Worm (Caenorhabditis elegans) whole organism, young adult: Measurements from ENCODE around the gene atgp-1.

Experiments
- B0261.1 ChIP-seq: sonication (generic microtip); optimal IDR thresholded peaks from 2 replicates; lab custom pipeline; 2016; ENCODE audit warnings: mild to moderate bottlenecking, missing genetic modification characterization, moderate library complexity, missing compliant biosample characterization
- B0336.3 ChIP-seq: fragments of 200-800 bp; sonication (Bioruptor generic); IDR thresholded peaks from 2 replicates; pipeline ENCODE4 v1.3.6; 2022; ENCODE audit warnings: missing genetic modification characterization, missing compliant biosample characterization
- F33H1.4 ChIP-seq: fragments of 200-800 bp; sonication (Bioruptor generic); IDR thresholded peaks from 2 replicates; pipeline ENCODE4 v1.3.6; 2022; ENCODE audit warnings: missing genetic modification reagents, missing genetic modification characterization, missing compliant biosample characterization
- F49E8.2 ChIP-seq: sonication (generic microtip); optimal IDR thresholded peaks from 3 replicates; lab custom pipeline; 2017; ENCODE audit warnings: missing genetic modification characterization, mild to moderate bottlenecking, missing compliant biosample characterization, antibody characterized with exemption, moderate library complexity; ENCODE audit not compliant: insufficient read depth
- F55B11.4 ChIP-seq: sonication (generic microtip); optimal IDR thresholded peaks from 2 replicates; lab custom pipeline; 2016; ENCODE audit warnings: missing compliant biosample characterization, missing genetic modification characterization, borderline replicate concordance; ENCODE audit not compliant: insufficient read depth
- F57A8.1 ChIP-seq: fragments of 200-800 bp; sonication (Bioruptor generic); optimal IDR thresholded peaks from 2 replicates; lab custom pipeline; 2018; ENCODE audit warnings: mild to moderate bottlenecking, missing genetic modification characterization, moderate library complexity, missing compliant biosample characterization
- Y56A3A.18 ChIP-seq: fragments of 200-800 bp; sonication (Bioruptor generic); IDR thresholded peaks from 2 replicates; pipeline ENCODE4 v1.3.6; 2022; ENCODE audit warnings: missing genetic modification reagents, missing genetic modification characterization, missing compliant biosample characterization
- Y95B8A.8 ChIP-seq: fragments of 200-800 bp; sonication (Bioruptor generic); IDR thresholded peaks from 2 replicates; pipeline ENCODE4 v1.3.6; 2022; ENCODE audit warnings: missing genetic modification reagents, missing genetic modification characterization, missing compliant biosample characterization
- ZK185.1 ChIP-seq: sonication (generic microtip); optimal IDR thresholded peaks from 2 replicates; lab custom pipeline; 2016; ENCODE audit warnings: mild to moderate bottlenecking, missing genetic modification characterization, missing compliant biosample characterization; ENCODE audit not compliant: poor library complexity, severe bottlenecking
- ama-1 ChIP-seq, 3 experiments: fragments of 150-350 bp in 1 of 3; sonication (generic microtip) in 2 of 3; optimal IDR thresholded peaks; 2 replicates each; lab custom pipeline; 2014 to 2018; ENCODE audit warnings: missing biosample characterization in 2 of 3, missing genetic modification characterization in 2 of 3, missing genetic modification reagents in 2 of 3
- aptf-2 ChIP-seq: fragments of 200-800 bp; sonication (Bioruptor generic); conservative IDR thresholded peaks from 2 replicates; pipeline ENCODE4 v1.3.6; 2022; ENCODE audit warnings: missing genetic modification reagents, missing genetic modification characterization, missing compliant biosample characterization
- cebp-1 ChIP-seq, 2 experiments: fragments of 200-800 bp in 1 of 2; sonication (Bioruptor generic) in 1 of 2; sonication (generic microtip) in 1 of 2; IDR thresholded peaks in 1 of 2; optimal IDR thresholded peaks in 1 of 2; 2 replicates each; pipeline versions ENCODE4 v1.3.6 to Lab custom; 2017 to 2022; ENCODE audit warnings: missing compliant biosample characterization in 2 of 2, missing genetic modification characterization in 2 of 2, mild to moderate bottlenecking in 1 of 2, missing genetic modification reagents in 1 of 2, moderate library complexity in 1 of 2
- cebp-2 ChIP-seq: fragments of 200-800 bp; sonication (Bioruptor generic); IDR thresholded peaks from 2 replicates; pipeline ENCODE4 v1.3.6; 2022; ENCODE audit warnings: missing genetic modification characterization, missing compliant biosample characterization
- ceh-40 ChIP-seq: fragments of 200-800 bp; sonication (Bioruptor generic); IDR thresholded peaks from 2 replicates; pipeline ENCODE4 v1.3.6; 2022; ENCODE audit warnings: missing genetic modification characterization, missing compliant biosample characterization
- ceh-58 ChIP-seq: fragments of 200-800 bp; sonication (Bioruptor generic); IDR thresholded peaks from 2 replicates; pipeline ENCODE4 v1.3.6; 2022; ENCODE audit warnings: missing genetic modification characterization, missing compliant biosample characterization
- dpl-1 ChIP-seq: fragments of 150-350 bp; optimal IDR thresholded peaks from 2 replicates; lab custom pipeline; 2014; ENCODE audit warnings: missing biosample characterization, missing genetic modification reagents, missing genetic modification characterization
- efl-1 ChIP-seq: fragments of 150-350 bp; optimal IDR thresholded peaks from 2 replicates; lab custom pipeline; 2014; ENCODE audit warnings: missing biosample characterization, missing genetic modification reagents, missing genetic modification characterization
- egl-18 ChIP-seq: fragments of 200-800 bp; sonication (Bioruptor generic); IDR thresholded peaks from 2 replicates; pipeline ENCODE4 v1.3.6; 2022; ENCODE audit warnings: missing genetic modification reagents, missing genetic modification characterization, missing compliant biosample characterization
- ekl-4 ChIP-seq: fragments of 200-800 bp; sonication (Bioruptor generic); IDR thresholded peaks from 2 replicates; pipeline ENCODE4 v1.3.6; 2022; ENCODE audit warnings: missing genetic modification reagents, missing genetic modification characterization, missing compliant biosample characterization
- ets-4 ChIP-seq: fragments of 200-800 bp; sonication (Bioruptor generic); optimal IDR thresholded peaks from 2 replicates; lab custom pipeline; 2018; ENCODE audit warnings: mild to moderate bottlenecking, missing genetic modification characterization, missing compliant biosample characterization
- gei-17 ChIP-seq: fragments of 200-800 bp; sonication (Bioruptor generic); optimal IDR thresholded peaks from 2 replicates; lab custom pipeline; 2018; ENCODE audit warnings: mild to moderate bottlenecking, missing genetic modification characterization, missing compliant biosample characterization
- hlh-12 ChIP-seq: sonication (generic microtip); optimal IDR thresholded peaks from 2 replicates; lab custom pipeline; 2016; ENCODE audit warnings: missing genetic modification characterization, missing compliant biosample characterization
- hmg-1.2 ChIP-seq: fragments of 200-800 bp; sonication (Bioruptor generic); IDR thresholded peaks from 2 replicates; pipeline ENCODE4 v1.3.6; 2022; ENCODE audit warnings: missing genetic modification reagents, missing genetic modification characterization, missing compliant biosample characterization
- lin-35 ChIP-seq, 3 experiments: fragments of 150-350 bp in 2 of 3; sonication (generic microtip) in 1 of 3; optimal IDR thresholded peaks; 2 replicates each; lab custom pipeline; 2014 to 2018; ENCODE audit warnings: missing biosample characterization in 3 of 3, missing genetic modification characterization in 3 of 3, missing genetic modification reagents in 3 of 3
- lin-54 ChIP-seq: fragments of 200-800 bp; sonication (Bioruptor generic); optimal IDR thresholded peaks from 2 replicates; lab custom pipeline; 2018; ENCODE audit warnings: mild to moderate bottlenecking, missing genetic modification characterization, missing compliant biosample characterization
- lir-1 ChIP-seq: fragments of 200-800 bp; sonication (Bioruptor generic); conservative IDR thresholded peaks from 2 replicates; pipeline ENCODE4 v1.3.6; 2022; ENCODE audit warnings: missing genetic modification reagents, missing genetic modification characterization, missing compliant biosample characterization
- lsl-1 ChIP-seq: fragments of 200-800 bp; sonication (Bioruptor generic); optimal IDR thresholded peaks from 2 replicates; lab custom pipeline; 2018; ENCODE audit warnings: mild to moderate bottlenecking, missing genetic modification characterization, moderate library complexity, missing compliant biosample characterization
- madf-10 ChIP-seq: sonication (generic microtip); optimal IDR thresholded peaks from 2 replicates; lab custom pipeline; 2016; ENCODE audit warnings: mild to moderate bottlenecking, missing genetic modification characterization, missing compliant biosample characterization
- madf-3 ChIP-seq: fragments of 200-800 bp; sonication (Bioruptor generic); IDR thresholded peaks from 2 replicates; pipeline ENCODE4 v1.3.6; 2022; ENCODE audit warnings: missing genetic modification reagents, missing genetic modification characterization, missing compliant biosample characterization
- mcd-1 ChIP-seq: fragments of 200-800 bp; sonication (Bioruptor generic); IDR thresholded peaks from 2 replicates; pipeline ENCODE4 v1.3.6; 2022; ENCODE audit warnings: missing genetic modification reagents, missing genetic modification characterization, missing compliant biosample characterization
- mes-4 ChIP-seq: sonication (generic microtip); optimal IDR thresholded peaks from 2 replicates; lab custom pipeline; 2016; ENCODE audit warnings: missing genotype, missing genetic modification characterization, missing compliant biosample characterization
- nfya-1 ChIP-seq: sonication (generic microtip); optimal IDR thresholded peaks from 2 replicates; lab custom pipeline; 2017; ENCODE audit warnings: antibody characterized with exemption, missing compliant biosample characterization, missing genetic modification characterization, borderline replicate concordance; ENCODE audit not compliant: insufficient read depth
- nfyb-1 ChIP-seq: fragments of 200-800 bp; sonication (Bioruptor generic); IDR thresholded peaks from 2 replicates; pipeline ENCODE4 v1.3.6; 2022; ENCODE audit warnings: missing genetic modification reagents, missing genetic modification characterization, missing compliant biosample characterization
- nhr-120 ChIP-seq: fragments of 200-800 bp; sonication (Bioruptor generic); IDR thresholded peaks from 2 replicates; pipeline ENCODE4 v1.3.6; 2022; ENCODE audit warnings: missing genetic modification characterization, missing compliant biosample characterization
- nhr-80 ChIP-seq: sonication (generic microtip); optimal IDR thresholded peaks from 2 replicates; lab custom pipeline; 2016; ENCODE audit warnings: missing genetic modification characterization, missing compliant biosample characterization
- rcor-1 ChIP-seq: fragments of 200-800 bp; sonication (Bioruptor generic); IDR thresholded peaks from 2 replicates; pipeline ENCODE4 v1.3.6; 2022; ENCODE audit warnings: missing genetic modification reagents, missing genetic modification characterization, missing compliant biosample characterization
- snpc-4 ChIP-seq, 5 experiments: fragments of 150-350 bp in 1 of 5; sonication (generic microtip) in 4 of 5; optimal IDR thresholded peaks; 2 replicates each; lab custom pipeline; 2014 to 2018; ENCODE audit warnings: missing genetic modification characterization in 5 of 5, missing biosample characterization in 3 of 5, antibody characterized with exemption in 2 of 5, mild to moderate bottlenecking in 2 of 5, missing compliant biosample characterization in 2 of 5, missing genotype in 2 of 5, moderate library complexity in 2 of 5, missing genetic modification reagents in 1 of 5
- tbx-9 ChIP-seq: sonication (generic microtip); optimal IDR thresholded peaks from 2 replicates; lab custom pipeline; 2016; ENCODE audit warnings: borderline replicate concordance, missing genetic modification characterization, inconsistent platforms, missing compliant biosample characterization
- tlf-1 ChIP-seq: fragments of 200-800 bp; sonication (Bioruptor generic); optimal IDR thresholded peaks from 2 replicates; lab custom pipeline; 2018; ENCODE audit warnings: mild to moderate bottlenecking, missing genetic modification characterization, missing compliant biosample characterization
- unc-130 ChIP-seq: sonication (generic microtip); optimal IDR thresholded peaks from 2 replicates; lab custom pipeline; 2016; ENCODE audit warnings: missing genetic modification reagents, missing genetic modification characterization, missing compliant biosample characterization
- xnd-1 ChIP-seq: sonication (generic microtip); optimal IDR thresholded peaks from 2 replicates; lab custom pipeline; 2016; ENCODE audit warnings: missing genotype, missing genetic modification reagents, missing genetic modification characterization, missing compliant biosample characterization
- ztf-25 ChIP-seq: fragments of 200-800 bp; sonication (Bioruptor generic); IDR thresholded peaks from 2 replicates; pipeline ENCODE4 v1.3.6; 2022; ENCODE audit warnings: missing genetic modification reagents, missing genetic modification characterization, missing compliant biosample characterization
- ztf-28 ChIP-seq: fragments of 200-800 bp; sonication (Bioruptor generic); IDR thresholded peaks from 2 replicates; pipeline ENCODE4 v1.3.6; 2022; ENCODE audit warnings: missing genetic modification reagents, missing genetic modification characterization, missing compliant biosample characterization

Gene atgp-1

DNA sequence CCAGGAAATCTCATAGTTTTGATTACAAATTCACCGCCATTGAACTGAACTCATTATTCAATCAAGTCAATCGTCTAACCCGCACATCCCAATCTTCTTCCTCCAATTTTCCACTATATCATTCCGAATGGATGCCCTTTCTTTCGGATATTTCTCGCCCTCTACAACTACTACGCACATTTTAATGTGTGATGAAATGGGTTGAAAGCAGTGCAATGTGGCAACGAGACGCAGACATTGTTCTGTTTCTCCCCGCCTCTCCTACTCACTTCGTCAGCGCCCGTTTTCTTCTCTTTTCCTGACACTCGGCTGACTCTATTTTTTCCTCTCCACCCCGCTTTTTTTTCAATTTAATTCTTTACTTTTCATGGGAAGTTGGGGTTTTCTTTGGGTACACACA is 514 bp upstream of the atgp-1 start:
- TF ChIP-seq cebp-1 (GFP tag; IDR thresholded peaks at IDR 0.05; lab: Robert Waterston, UW) (peak; percentile 46; the same call in 1 of the 2 replicates), cebp-1 (tag; optimal IDR thresholded peaks at IDR 0.05; lab: Kevin White, UChicago) (peak; percentile 86), nfya-1 (tag; lab: Kevin White, UChicago) (no peak), lsl-1 (no peak), Y56A3A.18 (GFP tag; lab: Robert Waterston, UW) (no peak), madf-3 (GFP tag; lab: Robert Waterston, UW) (no peak), lin-35 (GFP tag; optimal IDR thresholded peaks at IDR 0.05; lab: Kevin White, UChicago) (peak in 1 of 3 experiments; percentile 9), ztf-25 (GFP tag; lab: Robert Waterston, UW) (no peak), nhr-80 (tag; lab: Kevin White, UChicago) (peak; percentile 30), mcd-1 (peak; percentile 33; the same call in 1 of the 2 replicates), ZK185.1 (tag; lab: Kevin White, UChicago) (peak; percentile 2), lir-1 (GFP tag; lab: Robert Waterston, UW) (no peak), snpc-4 (GFP tag; optimal IDR thresholded peaks at IDR 0.05; lab: Kevin White, UChicago) (no peak), snpc-4 (tag; optimal IDR thresholded peaks at IDR 0.05; lab: Kevin White, UChicago) (peak in 1 of 4 experiments; percentile 37), lin-54 (GFP tag; lab: Kevin White, UChicago) (no peak), tbx-9 (tag; lab: Kevin White, UChicago) (no peak), F55B11.4 (no peak), rcor-1 (GFP tag; lab: Robert Waterston, UW) (peak; percentile 30; the same call in 1 of the 2 replicates), ama-1 (optimal IDR thresholded peaks at IDR 0.05; lab: Kevin White, UChicago) (peak; percentile 33), ama-1 (GFP tag; optimal IDR thresholded peaks at IDR 0.05; lab: Kevin White, UChicago) (no peak), unc-130 (GFP tag; lab: Kevin White, UChicago) (no peak), hmg-1.2 (GFP tag; lab: Robert Waterston, UW) (peak; percentile 68; the same call in 1 of the 2 replicates), ceh-40 (no peak), cebp-2 (GFP tag; lab: Robert Waterston, UW) (no peak), madf-10 (no peak), dpl-1 (no peak), nfyb-1 (GFP tag; lab: Robert Waterston, UW) (peak; percentile 51; the same call in 1 of the 2 replicates), xnd-1 (tag; lab: Kevin White, UChicago) (no peak), ztf-28 (GFP tag; lab: Robert Waterston, UW) (no peak), B0261.1 (no peak)
- TF ChIP-seq, all 124 proteins: peak for 10

DNA sequence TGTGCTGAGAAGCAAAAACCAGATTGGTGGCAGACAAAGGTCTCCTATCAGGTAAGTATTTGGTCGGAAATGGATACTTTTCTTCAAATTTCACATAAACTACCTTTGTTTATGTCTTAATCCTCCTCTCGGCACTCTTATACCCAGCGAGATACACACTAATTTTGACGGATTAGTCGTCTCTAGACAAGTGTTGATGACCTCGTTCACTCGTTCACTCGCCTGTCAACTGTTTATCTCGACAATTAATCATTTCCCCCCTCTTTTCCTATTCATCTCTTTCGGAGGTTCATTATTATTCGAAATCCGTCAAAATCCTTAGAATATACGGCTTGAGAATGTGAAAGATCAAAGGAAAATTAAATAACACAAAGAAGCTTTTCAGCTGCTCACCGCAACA is 560 bp downstream of the atgp-1 start:
- no peak for TF ChIP-seq ceh-58 (GFP tag; lab: Robert Waterston, UW)
- TF ChIP-seq nhr-120 (GFP tag; lab: Robert Waterston, UW), result no peak
- no peak for TF ChIP-seq ets-4 (GFP tag; lab: Kevin White, UChicago)
- no peak for TF ChIP-seq F57A8.1 (GFP tag; lab: Kevin White, UChicago)
- TF ChIP-seq, all 124 proteins: peak for 0

DNA sequence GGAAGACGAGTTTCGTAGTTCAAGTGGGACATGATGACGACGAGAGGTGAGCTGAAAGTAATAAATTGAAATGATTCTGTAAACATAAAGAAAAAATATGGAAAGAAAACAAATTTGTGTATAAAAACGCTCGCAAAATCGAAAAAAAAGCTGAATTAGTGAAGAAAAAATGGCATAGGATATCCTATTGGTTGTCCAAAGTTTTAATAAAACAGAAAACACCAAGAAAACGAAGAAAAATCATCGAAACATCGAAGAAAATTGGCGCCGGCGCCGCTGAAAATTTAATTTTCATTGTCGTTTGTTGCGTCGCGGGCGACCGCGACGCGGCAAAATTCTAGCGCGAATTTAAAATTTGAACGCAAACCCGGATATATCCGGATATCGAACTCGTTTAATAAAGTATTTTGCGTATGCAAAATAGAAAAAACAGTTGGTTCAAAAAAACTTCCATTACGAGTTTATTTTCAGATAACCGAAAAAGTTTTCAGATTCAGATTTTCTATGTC is 4.5 kb downstream of the atgp-1 start, which contains the start of gene gln-5:
Gene gln-5, minus strand, starts transcription at position 51 of the 509 bp plus-strand sequence.
- TF ChIP-seq hlh-12 (tag; lab: Kevin White, UChicago), result no peak
- TF ChIP-seq mcd-1, result peak; percentile 37; the same call in 1 of the 2 replicates
- no peak for TF ChIP-seq egl-18
- peak; percentile 90 for TF ChIP-seq tlf-1 (GFP tag; lab: Kevin White, UChicago)
- TF ChIP-seq ceh-40, result no peak
- TF ChIP-seq efl-1 (GFP tag; lab: Kevin White, UChicago), result peak; percentile 97
- TF ChIP-seq mes-4 (tag; lab: Kevin White, UChicago), result no peak
- no peak for TF ChIP-seq ekl-4 (GFP tag; lab: Robert Waterston, UW)
- peak in 1 of 3 experiments; percentile 7 for TF ChIP-seq lin-35 (GFP tag; optimal IDR thresholded peaks at IDR 0.05; lab: Kevin White, UChicago)
- TF ChIP-seq xnd-1 (tag; lab: Kevin White, UChicago), result peak; percentile 93
- TF ChIP-seq B0336.3, result peak; percentile 37; the same call in 1 of the 2 replicates
- TF ChIP-seq F33H1.4, result peak; percentile 74
- peak; percentile 90 for TF ChIP-seq dpl-1
- TF ChIP-seq Y95B8A.8, result 0 out of 2 replicates have a peak, but pooled peaks have one; percentile 66
- no peak for TF ChIP-seq cebp-1 (GFP tag; IDR thresholded peaks at IDR 0.05; lab: Robert Waterston, UW)
- TF ChIP-seq cebp-1 (tag; optimal IDR thresholded peaks at IDR 0.05; lab: Kevin White, UChicago), result no peak
- peak; percentile 48 for TF ChIP-seq F49E8.2
- TF ChIP-seq aptf-2, result no peak
- peak; percentile 71 for TF ChIP-seq lsl-1
- TF ChIP-seq gei-17 (GFP tag; lab: Kevin White, UChicago), result no peak
